Worm (Caenorhabditis elegans): ENCODE measurements around the gene C18H7.12.

- TF ChIP-seq F49E8.2 (tag; optimal IDR thresholded peaks at IDR 0.05; ENCODE audit: insufficient read depth) (no peak), Y95B8A.8 (GFP tag; IDR thresholded peaks at IDR 0.05) (no peak), ztf-18 (tag; optimal IDR thresholded peaks at IDR 0.05) (no peak), F55B11.4 (tag; optimal IDR thresholded peaks at IDR 0.05; ENCODE audit: borderline replicate concordance, insufficient read depth) (no peak), nhr-90 (tag; optimal IDR thresholded peaks at IDR 0.05) (no peak), rcor-1 (GFP tag; IDR thresholded peaks at IDR 0.05) (no peak)
Measured at ce11 chrIV:623876-624275, 36.2 kb upstream of the C18H7.12 start.

Data from whole organism, young adult.